Worm (Caenorhabditis elegans): ENCODE results near the gene rfc-3.
A peak's percentile ranks its signal among the peaks of the same experiment; 100 is the strongest.

rfc-3 gene

ce11 chrIV:13090967-13091366, 4.6 kb upstream of the rfc-3 start, which contains the start of gene col-132:
col-132 (minus strand) TSS chrIV:13091067.
- TF ChIP-seq blmp-1 (tag; optimal IDR thresholded peaks at IDR 0.05) (no peak), ceh-83 (GFP tag; optimal IDR thresholded peaks at IDR 0.05) (no peak), snpc-4 (tag; optimal IDR thresholded peaks at IDR 0.05) (no peak), nhr-12 (tag; optimal IDR thresholded peaks at IDR 0.05) (no peak), ham-2 (GFP tag; optimal IDR thresholded peaks at IDR 0.05) (no peak), lin-13 (tag; optimal IDR thresholded peaks at IDR 0.05) (no peak), sptf-1 (tag; optimal IDR thresholded peaks at IDR 0.05) (no peak), pha-4 (tag; optimal IDR thresholded peaks at IDR 0.05) (no peak), nhr-2 (tag; optimal IDR thresholded peaks at IDR 0.05) (no peak)

ce11 chrIV:13093677-13094076, 1.9 kb upstream of the rfc-3 start, which contains the start of the genes prcc-1 and C39E9.12:
prcc-1 (minus strand) TSS chrIV:13093795.
C39E9.12 (plus strand) TSS chrIV:13094007.
- TF ChIP-seq unc-62 (GFP tag; optimal IDR thresholded peaks at IDR 0.05) (peak; percentile 33), cnd-1 (tag; optimal IDR thresholded peaks at IDR 0.05) (no peak), mep-1 (tag; optimal IDR thresholded peaks at IDR 0.05) (peak; percentile 68), tbx-8 (GFP tag; optimal IDR thresholded peaks at IDR 0.05) (no peak), pha-4 (tag; optimal IDR thresholded peaks at IDR 0.05) (peak; percentile 25), hlh-1 (tag; optimal IDR thresholded peaks at IDR 0.05) (peak; percentile 61), nhr-237 (tag; optimal IDR thresholded peaks at IDR 0.05) (peak; percentile 70), ceh-39 (tag; optimal IDR thresholded peaks at IDR 0.05) (peak; percentile 76), lsy-2 (tag; optimal IDR thresholded peaks at IDR 0.05) (peak; percentile 71), nhr-28 (tag; optimal IDR thresholded peaks at IDR 0.05) (no peak), ztf-11 (tag; optimal IDR thresholded peaks at IDR 0.05) (no peak)

- no peak for TF ChIP-seq hlh-1 (tag; optimal IDR thresholded peaks at IDR 0.05)
- TF ChIP-seq lin-13 (tag; optimal IDR thresholded peaks at IDR 0.05) = no peak
- TF ChIP-seq unc-39 (tag; optimal IDR thresholded peaks at IDR 0.05) = no peak
- TF ChIP-seq lin-32 (GFP tag; optimal IDR thresholded peaks at IDR 0.05) = no peak
- TF ChIP-seq ces-1 (GFP tag; optimal IDR thresholded peaks at IDR 0.05) = no peak
- no peak for TF ChIP-seq mab-5 (tag; optimal IDR thresholded peaks at IDR 0.05)
- TF ChIP-seq unc-120 (tag; optimal IDR thresholded peaks at IDR 0.05; ENCODE audit: poor library complexity, severe bottlenecking) = no peak
- TF ChIP-seq tbx-8 (GFP tag; optimal IDR thresholded peaks at IDR 0.05) = no peak
- no peak for TF ChIP-seq blmp-1 (tag; optimal IDR thresholded peaks at IDR 0.05)
- no peak for TF ChIP-seq nhr-76 (tag; optimal IDR thresholded peaks at IDR 0.05)
- no peak for TF ChIP-seq ceh-83 (GFP tag; optimal IDR thresholded peaks at IDR 0.05)
These were observed 1.2 kb downstream of the rfc-3 start for ce11 chrIV:13096778-13097177.

- no peak for TF ChIP-seq nhr-28 (tag; optimal IDR thresholded peaks at IDR 0.05)
- TF ChIP-seq unc-39 (tag; optimal IDR thresholded peaks at IDR 0.05) = no peak
- no peak for TF ChIP-seq tbx-8 (GFP tag; optimal IDR thresholded peaks at IDR 0.05)
- no peak for TF ChIP-seq ceh-43 (GFP tag; optimal IDR thresholded peaks at IDR 0.05)
- no peak for TF ChIP-seq ceh-39 (tag; optimal IDR thresholded peaks at IDR 0.05)
- no peak for TF ChIP-seq drap-1 (GFP tag; optimal IDR thresholded peaks at IDR 0.05)
- peak; percentile 34 for TF ChIP-seq lin-13 (tag; optimal IDR thresholded peaks at IDR 0.05)
- no peak for TF ChIP-seq nhr-2 (tag; optimal IDR thresholded peaks at IDR 0.05)
- TF ChIP-seq sem-2 (GFP tag; optimal IDR thresholded peaks at IDR 0.05) = no peak
- TF ChIP-seq unc-62 (GFP tag; optimal IDR thresholded peaks at IDR 0.05) = no peak
- peak; percentile 19 for TF ChIP-seq hlh-1 (tag; optimal IDR thresholded peaks at IDR 0.05)
- TF ChIP-seq nhr-12 (tag; optimal IDR thresholded peaks at IDR 0.05) = no peak
- no peak for TF ChIP-seq mls-2 (tag; optimal IDR thresholded peaks at IDR 0.05)
- no peak for TF ChIP-seq unc-120 (tag; optimal IDR thresholded peaks at IDR 0.05; ENCODE audit: poor library complexity, severe bottlenecking)
- TF ChIP-seq blmp-1 (tag; optimal IDR thresholded peaks at IDR 0.05) = no peak
- TF ChIP-seq mab-5 (tag; optimal IDR thresholded peaks at IDR 0.05) = no peak
- TF ChIP-seq ham-2 (GFP tag; optimal IDR thresholded peaks at IDR 0.05) = peak; percentile 46
- no peak for TF ChIP-seq zip-8 (tag; optimal IDR thresholded peaks at IDR 0.05)
- peak; percentile 22 for TF ChIP-seq nhr-237 (tag; optimal IDR thresholded peaks at IDR 0.05)
- no peak for TF ChIP-seq snpc-4 (tag; optimal IDR thresholded peaks at IDR 0.05)
- TF ChIP-seq lin-32 (GFP tag; optimal IDR thresholded peaks at IDR 0.05) = no peak
- TF ChIP-seq lsy-2 (tag; optimal IDR thresholded peaks at IDR 0.05) = peak; percentile 63
- TF ChIP-seq cnd-1 (tag; optimal IDR thresholded peaks at IDR 0.05) = no peak
- no peak for TF ChIP-seq nhr-76 (tag; optimal IDR thresholded peaks at IDR 0.05)
- peak; percentile 23 for TF ChIP-seq pha-4 (tag; optimal IDR thresholded peaks at IDR 0.05)
- TF ChIP-seq elt-3 (tag; optimal IDR thresholded peaks at IDR 0.05) = no peak
- TF ChIP-seq flh-1 (GFP tag; optimal IDR thresholded peaks at IDR 0.05) = no peak
- no peak for TF ChIP-seq ceh-83 (GFP tag; optimal IDR thresholded peaks at IDR 0.05)
- TF ChIP-seq M03D4.4 (tag; optimal IDR thresholded peaks at IDR 0.05) = no peak
- TF ChIP-seq ztf-11 (tag; optimal IDR thresholded peaks at IDR 0.05) = no peak
- no peak for TF ChIP-seq elt-1 (tag; optimal IDR thresholded peaks at IDR 0.05; ENCODE audit: borderline replicate concordance, insufficient read depth)
- TF ChIP-seq ces-1 (GFP tag; optimal IDR thresholded peaks at IDR 0.05) = peak; percentile 99
- no peak for TF ChIP-seq bed-3 (GFP tag; optimal IDR thresholded peaks at IDR 0.05)
- TF ChIP-seq mep-1 (tag; optimal IDR thresholded peaks at IDR 0.05) = peak; percentile 76
- TF ChIP-seq sptf-1 (tag; optimal IDR thresholded peaks at IDR 0.05) = no peak
These were observed 3.1 kb downstream of the rfc-3 start, which contains the start of the genes dli-1, tin-9.2 and exos-4.1 for ce11 chrIV:13098652-13099051. dli-1 (minus strand) TSS chrIV:13098792. tin-9.2 (plus strand) TSS chrIV:13098995. exos-4.1 (plus strand) TSS chrIV:13098999.

All from whole organism, mixed stage, embryonic.